Worm (Caenorhabditis elegans): ENCODE results near the gene snu-66.

DNA sequence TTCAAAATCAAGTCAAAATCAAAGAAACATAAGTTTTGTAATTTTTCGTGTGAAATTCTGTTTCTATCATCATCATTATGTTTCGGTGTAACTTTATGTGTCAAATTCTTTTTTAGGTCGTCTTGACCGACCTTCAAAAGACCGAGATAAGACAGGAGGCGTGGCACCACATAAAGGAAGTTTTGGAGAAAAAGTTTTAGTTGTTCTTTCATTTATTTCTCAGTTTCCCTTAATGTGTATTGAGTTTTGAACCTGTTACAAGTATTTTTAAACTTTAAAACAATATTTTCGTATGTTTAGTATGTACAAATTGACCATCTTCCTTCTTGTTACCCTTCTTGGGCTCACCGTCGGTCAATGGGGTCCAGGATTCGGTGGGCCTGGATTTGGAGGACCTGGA, 49.2 kb upstream of the snu-66 start, which contains the start of gene grsp-4:
- TF ChIP-seq elt-3 (tag; optimal IDR thresholded peaks at IDR 0.05): no peak
- TF ChIP-seq mab-5 (tag; optimal IDR thresholded peaks at IDR 0.05): no peak
- no peak for TF ChIP-seq nhr-237 (tag; optimal IDR thresholded peaks at IDR 0.05)
- TF ChIP-seq pha-4 (tag; optimal IDR thresholded peaks at IDR 0.05): no peak
- TF ChIP-seq nhr-12 (tag; optimal IDR thresholded peaks at IDR 0.05): no peak
- no peak for TF ChIP-seq snpc-4 (tag; optimal IDR thresholded peaks at IDR 0.05)
- TF ChIP-seq ztf-11 (tag; optimal IDR thresholded peaks at IDR 0.05): no peak
- TF ChIP-seq sem-2 (GFP tag; optimal IDR thresholded peaks at IDR 0.05): no peak
- TF ChIP-seq unc-39 (tag; optimal IDR thresholded peaks at IDR 0.05): no peak
- no peak for TF ChIP-seq sptf-1 (tag; optimal IDR thresholded peaks at IDR 0.05)
- TF ChIP-seq nhr-28 (tag; optimal IDR thresholded peaks at IDR 0.05): no peak
- TF ChIP-seq blmp-1 (tag; optimal IDR thresholded peaks at IDR 0.05): no peak
- no peak for TF ChIP-seq ces-1 (GFP tag; optimal IDR thresholded peaks at IDR 0.05)

All from whole organism, mixed stage, embryonic.